Worm (Caenorhabditis elegans) whole organism, L4/young adult: ENCODE results near the gene nuo-3.

Source experiments
- W03F9.2 ChIP-seq: fragments of 150-350 bp; optimal IDR thresholded peaks from 2 replicates; lab custom pipeline; 2014; ENCODE audit warnings: missing biosample characterization, missing genetic modification characterization
- dao-5 ChIP-seq: sonication (generic microtip); optimal IDR thresholded peaks from 2 replicates; lab custom pipeline; 2016; ENCODE audit warnings: missing genotype, missing genetic modification characterization, moderate library complexity, missing compliant biosample characterization

- TF ChIP-seq W03F9.2 (tag; lab: Kevin White, UChicago) (no peak), dao-5 (tag; lab: Kevin White, UChicago) (no peak)
Observed at ce11 chrIV:14759662-14760061, 37.7 kb downstream of the nuo-3 start.
